Worm (Caenorhabditis elegans): ENCODE results near the gene gpx-5.

The gpx-5 gene

ce11 chrX:9552404-9552803 is 32.1 kb upstream of the gpx-5 start (continued):
- TF ChIP-seq mep-1 (tag; optimal IDR thresholded peaks at IDR 0.05), result peak; percentile 62
- peak in 1 of 2 experiments; percentile 22 for TF ChIP-seq lsy-2 (tag; optimal IDR thresholded peaks at IDR 0.05)
- no peak for TF ChIP-seq vab-15 (tag; optimal IDR thresholded peaks at IDR 0.05)
- peak in 1 of 6 experiments; percentile 8 for TF ChIP-seq elt-3 (tag; optimal IDR thresholded peaks at IDR 0.05)
- TF ChIP-seq pag-3 (tag; optimal IDR thresholded peaks at IDR 0.05; ENCODE audit: borderline replicate concordance, insufficient read depth), result no peak
- no peak for TF ChIP-seq unc-30 (tag; optimal IDR thresholded peaks at IDR 0.05)
- peak; percentile 29 for TF ChIP-seq skn-1 (tag; optimal IDR thresholded peaks at IDR 0.05)
- no peak for TF ChIP-seq hlh-17 (GFP tag; optimal IDR thresholded peaks at IDR 0.05; ENCODE audit: borderline replicate concordance)
- no peak for TF ChIP-seq ztf-4 (tag; optimal IDR thresholded peaks at IDR 0.05)
- TF ChIP-seq tbx-2 (tag; optimal IDR thresholded peaks at IDR 0.05), result peak; percentile 14
- TF ChIP-seq ceh-88 (GFP tag; IDR thresholded peaks at IDR 0.05), result no peak
- no peak for TF ChIP-seq lir-3 (tag; optimal IDR thresholded peaks at IDR 0.05; ENCODE audit: poor library complexity)
- peak in 1 of 2 experiments; percentile 43 for TF ChIP-seq mdl-1 (tag; optimal IDR thresholded peaks at IDR 0.05)
- TF ChIP-seq hpl-2 (GFP tag; optimal IDR thresholded peaks at IDR 0.05), result no peak
- TF ChIP-seq grh-1 (GFP tag; IDR thresholded peaks at IDR 0.05), result peak; percentile 42; the same call in 1 of the 2 replicates
- TF ChIP-seq snpc-4 (tag; optimal IDR thresholded peaks at IDR 0.05), result no peak
- no peak for TF ChIP-seq lin-39 (tag; optimal IDR thresholded peaks at IDR 0.05)
- no peak for TF ChIP-seq fkh-4 (tag; optimal IDR thresholded peaks at IDR 0.05; ENCODE audit: borderline replicate concordance)
- no peak for TF ChIP-seq jun-1 (tag; optimal IDR thresholded peaks at IDR 0.05)
- TF ChIP-seq ceh-82 (tag; optimal IDR thresholded peaks at IDR 0.05), result peak in 1 of 3 experiments; percentile 12
- peak; percentile 73 for TF ChIP-seq blmp-1 (tag; optimal IDR thresholded peaks at IDR 0.05)
- TF ChIP-seq elt-2 (tag; optimal IDR thresholded peaks at IDR 0.05), result no peak
- no peak for TF ChIP-seq nhr-90 (tag; optimal IDR thresholded peaks at IDR 0.05; ENCODE audit: poor library complexity)
- no peak for TF ChIP-seq aly-2 (tag; optimal IDR thresholded peaks at IDR 0.05)
- TF ChIP-seq fkh-10 (GFP tag; optimal IDR thresholded peaks at IDR 0.05), result no peak
- no peak for TF ChIP-seq mab-9 (GFP tag; IDR thresholded peaks at IDR 0.05)
- TF ChIP-seq rnt-1 (tag; optimal IDR thresholded peaks at IDR 0.05), result peak; percentile 58
- peak; percentile 9 to 73 for TF ChIP-seq lin-35 (GFP tag; optimal IDR thresholded peaks at IDR 0.05)
- peak; percentile 33 for TF ChIP-seq nhr-47 (tag; optimal IDR thresholded peaks at IDR 0.05)
- peak; percentile 12 for TF ChIP-seq xbp-1 (tag; optimal IDR thresholded peaks at IDR 0.05)
- no peak for TF ChIP-seq tlp-1 (tag; optimal IDR thresholded peaks at IDR 0.05)
- TF ChIP-seq alr-1 (tag; optimal IDR thresholded peaks at IDR 0.05; ENCODE audit: borderline replicate concordance), result no peak
- TF ChIP-seq nhr-237 (tag; optimal IDR thresholded peaks at IDR 0.05), result no peak
- no peak for TF ChIP-seq unc-62 (GFP tag; optimal IDR thresholded peaks at IDR 0.05)
- no peak for TF ChIP-seq zip-4 (GFP tag; optimal IDR thresholded peaks at IDR 0.05)
- TF ChIP-seq unc-86 (tag; optimal IDR thresholded peaks at IDR 0.05), result no peak
- no peak for TF ChIP-seq mef-2 (tag; optimal IDR thresholded peaks at IDR 0.05)
- no peak for TF ChIP-seq C16A3.4 (tag; optimal IDR thresholded peaks at IDR 0.05)
- no peak for TF ChIP-seq ets-5 (GFP tag; IDR thresholded peaks at IDR 0.05)
- TF ChIP-seq dpl-1 (GFP tag; optimal IDR thresholded peaks at IDR 0.05), result peak; percentile 46 to 52 (median 47)
- TF ChIP-seq zag-1 (tag; optimal IDR thresholded peaks at IDR 0.05), result no peak
- TF ChIP-seq ces-1 (GFP tag; optimal IDR thresholded peaks at IDR 0.05), result no peak
- no peak for TF ChIP-seq sptf-1 (tag; optimal IDR thresholded peaks at IDR 0.05)

ce11 chrX:9553095-9553494 is 31.4 kb upstream of the gpx-5 start:
- TF ChIP-seq elt-3 (tag; optimal IDR thresholded peaks at IDR 0.05) (peak in 4 of 6 experiments; percentile 17 to 76 (median 42)), C16A3.4 (tag; optimal IDR thresholded peaks at IDR 0.05) (peak; percentile 11), mep-1 (tag; optimal IDR thresholded peaks at IDR 0.05) (peak; percentile 60), sup-37 (GFP tag; optimal IDR thresholded peaks at IDR 0.05) (no peak), blmp-1 (tag; optimal IDR thresholded peaks at IDR 0.05) (peak; percentile 95), nhr-85 (tag) (peak; percentile 95), ets-5 (GFP tag; IDR thresholded peaks at IDR 0.05) (no peak), elt-2 (tag; optimal IDR thresholded peaks at IDR 0.05) (peak; percentile 51), lin-14 (GFP tag; optimal IDR thresholded peaks at IDR 0.05) (peak; percentile 88), unc-30 (tag; optimal IDR thresholded peaks at IDR 0.05) (no peak), unc-86 (tag; optimal IDR thresholded peaks at IDR 0.05) (no peak), efl-3 (GFP tag; optimal IDR thresholded peaks at IDR 0.05) (no peak), nhr-12 (tag; optimal IDR thresholded peaks at IDR 0.05) (no peak), nhr-71 (tag; optimal IDR thresholded peaks at IDR 0.05) (peak; percentile 53), aha-1 (tag; optimal IDR thresholded peaks at IDR 0.05) (no peak), ceh-82 (tag; optimal IDR thresholded peaks at IDR 0.05) (no peak), isw-1 (GFP tag; IDR thresholded peaks at IDR 0.05) (no peak), jun-1 (tag; optimal IDR thresholded peaks at IDR 0.05) (peak; percentile 27), rnt-1 (tag; optimal IDR thresholded peaks at IDR 0.05) (no peak), mdl-1 (tag; optimal IDR thresholded peaks at IDR 0.05) (peak in 1 of 2 experiments; percentile 37), lin-35 (GFP tag; optimal IDR thresholded peaks at IDR 0.05) (peak in 1 of 2 experiments; percentile 65), lsy-2 (tag; optimal IDR thresholded peaks at IDR 0.05) (peak in 1 of 2 experiments; percentile 29)
